Worm (Caenorhabditis elegans) whole organism, mixed stage, embryonic: ENCODE data around the gene lipl-7.

Experiments
- ceh-39 ChIP-seq: fragments of 150-350 bp; optimal IDR thresholded peaks from 2 replicates; lab custom pipeline; 2014; ENCODE audit warnings: missing biosample characterization, missing genetic modification characterization
- ceh-43 ChIP-seq: fragments of 200-800 bp; sonication (Bioruptor generic); optimal IDR thresholded peaks from 2 replicates; lab custom pipeline; 2018; ENCODE audit warnings: mild to moderate bottlenecking, missing genetic modification characterization, moderate library complexity, missing compliant biosample characterization
- ces-1 ChIP-seq: fragments of 150-350 bp; optimal IDR thresholded peaks from 2 replicates; lab custom pipeline; 2014; ENCODE audit warnings: missing biosample characterization, missing genetic modification reagents, missing genetic modification characterization
- elt-1 ChIP-seq: sonication (generic microtip); optimal IDR thresholded peaks from 2 replicates; lab custom pipeline; 2017; ENCODE audit warnings: missing genetic modification characterization, mild to moderate bottlenecking, missing compliant biosample characterization, antibody characterized with exemption, moderate library complexity, borderline replicate concordance; ENCODE audit not compliant: insufficient read depth
- flh-1 ChIP-seq: fragments of 200-800 bp; sonication (Bioruptor generic); optimal IDR thresholded peaks from 2 replicates; lab custom pipeline; 2018; ENCODE audit warnings: mild to moderate bottlenecking, missing genetic modification characterization, moderate library complexity, missing compliant biosample characterization
- mab-5 ChIP-seq: fragments of 150-350 bp; optimal IDR thresholded peaks from 2 replicates; lab custom pipeline; 2014; ENCODE audit warnings: missing biosample characterization, missing genetic modification characterization
- mep-1 ChIP-seq: fragments of 150-350 bp; optimal IDR thresholded peaks from 2 replicates; lab custom pipeline; 2017; ENCODE audit warnings: missing biosample characterization, missing genetic modification reagents, missing genetic modification characterization, inconsistent platforms
- nhr-237 ChIP-seq: fragments of 150-350 bp; optimal IDR thresholded peaks from 2 replicates; lab custom pipeline; 2014; ENCODE audit warnings: missing biosample characterization, missing genetic modification characterization
- nhr-28 ChIP-seq: fragments of 150-350 bp; optimal IDR thresholded peaks from 2 replicates; lab custom pipeline; 2014; ENCODE audit warnings: missing biosample characterization, missing genetic modification characterization
- snpc-4 ChIP-seq: fragments of 150-350 bp; optimal IDR thresholded peaks from 2 replicates; lab custom pipeline; 2014; ENCODE audit warnings: missing biosample characterization, missing genetic modification characterization
- unc-39 ChIP-seq: fragments of 150-350 bp; optimal IDR thresholded peaks from 2 replicates; lab custom pipeline; 2014; ENCODE audit warnings: missing biosample characterization, missing genetic modification characterization
- unc-62 ChIP-seq: fragments of 150-350 bp; optimal IDR thresholded peaks from 2 replicates; lab custom pipeline; 2014; ENCODE audit warnings: missing biosample characterization, missing genetic modification reagents, missing genetic modification characterization
- zip-8 ChIP-seq: fragments of 150-350 bp; optimal IDR thresholded peaks from 2 replicates; lab custom pipeline; 2014; ENCODE audit warnings: missing biosample characterization, missing genetic modification characterization
- ztf-11 ChIP-seq: fragments of 150-350 bp; optimal IDR thresholded peaks from 2 replicates; lab custom pipeline; 2014; ENCODE audit warnings: missing biosample characterization, missing genetic modification characterization

DNA sequence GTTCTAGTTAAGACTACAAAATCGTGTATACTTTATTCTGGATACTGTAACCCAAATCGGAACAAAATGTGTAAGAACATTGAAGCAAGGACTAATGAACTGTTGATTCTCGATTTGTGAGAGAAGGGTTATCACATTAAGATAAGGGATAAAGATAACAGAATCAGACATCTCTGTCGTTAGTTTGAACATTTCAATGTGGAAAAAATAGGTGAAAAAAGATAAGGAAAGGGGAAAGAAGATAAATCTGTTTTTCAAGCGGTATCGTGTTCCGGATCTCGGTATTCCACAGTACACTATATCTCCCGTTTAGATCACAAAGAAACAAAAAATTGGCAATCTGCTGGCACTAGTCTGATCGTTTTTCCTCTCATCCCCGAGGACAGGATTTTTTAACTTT lies 19.4 kb upstream of the lipl-7 start:
- TF ChIP-seq ztf-11 (tag; lab: Kevin White, UChicago) (no peak), elt-1 (tag; lab: Kevin White, UChicago) (peak; percentile 99), ceh-43 (GFP tag; lab: Kevin White, UChicago) (no peak), nhr-28 (tag; lab: Kevin White, UChicago) (no peak), unc-62 (no peak), ceh-39 (tag; lab: Kevin White, UChicago) (no peak), flh-1 (GFP tag; lab: Kevin White, UChicago) (no peak), ces-1 (GFP tag; lab: Kevin White, UChicago) (no peak), nhr-237 (tag; lab: Kevin White, UChicago) (no peak), mep-1 (tag; lab: Kevin White, UChicago) (no peak), snpc-4 (tag; lab: Kevin White, UChicago) (no peak), zip-8 (tag; lab: Kevin White, UChicago) (no peak), unc-39 (tag; lab: Kevin White, UChicago) (no peak), mab-5 (tag; lab: Kevin White, UChicago) (no peak)
